Fruit fly (Drosophila melanogaster) whole organism, wandering third instar larva: ENCODE data around the gene Rcd4.
A peak's percentile ranks its signal among the peaks of the same experiment; 100 is the strongest.

Source experiments
- Abd-B ChIP-seq: fragments of >200 bp; optimal IDR thresholded peaks from 2 replicates; lab custom pipeline; 2017; ENCODE audit warnings: missing biosample characterization, missing genetic modification characterization
- CG32264 ChIP-seq: fragments of 200-800 bp; sonication (Bioruptor generic); optimal IDR thresholded peaks from 2 replicates; lab custom pipeline; 2016; ENCODE audit warnings: missing biosample characterization, missing genetic modification characterization
- CG9705 ChIP-seq: fragments of 200-800 bp; sonication (Bioruptor generic); optimal IDR thresholded peaks from 2 replicates; lab custom pipeline; 2018; ENCODE audit warnings: missing biosample characterization, mild to moderate bottlenecking, missing genetic modification characterization
- CrebA ChIP-seq: fragments of 200-800 bp; sonication (Bioruptor generic); optimal IDR thresholded peaks from 2 replicates; lab custom pipeline; 2016; ENCODE audit warnings: missing biosample characterization, mild to moderate bottlenecking, missing genetic modification characterization, borderline replicate concordance
- Dfd ChIP-seq: fragments of >200 bp; optimal IDR thresholded peaks from 2 replicates; lab custom pipeline; 2017; ENCODE audit warnings: missing biosample characterization, missing genetic modification characterization
- Dif ChIP-seq: fragments of 200-275, 200-300 bp; sonication (Bioruptor generic); optimal IDR thresholded peaks from 2 replicates; lab custom pipeline; 2018; ENCODE audit warnings: missing biosample characterization, missing genetic modification characterization; ENCODE audit not compliant: partially characterized antibody
- GATAd ChIP-seq: sonication (Bioruptor generic); optimal IDR thresholded peaks from 2 replicates; lab custom pipeline; 2016; ENCODE audit warnings: missing biosample characterization, missing genetic modification characterization
- HLH106 ChIP-seq: fragments of 200-800 bp; optimal IDR thresholded peaks from 3 replicates; lab custom pipeline; 2019; ENCODE audit warnings: missing biosample characterization, mild to moderate bottlenecking, missing genetic modification characterization, moderate library complexity
- Hnf4 ChIP-seq: fragments of 200-800 bp; sonication (Bioruptor generic); optimal IDR thresholded peaks from 2 replicates; lab custom pipeline; 2016; ENCODE audit warnings: missing biosample characterization, mild to moderate bottlenecking, missing genetic modification characterization
- Hr78 ChIP-seq: fragments of >200 bp; optimal IDR thresholded peaks from 2 replicates; lab custom pipeline; 2017; ENCODE audit warnings: missing biosample characterization, missing genetic modification characterization
- Hr83 ChIP-seq: fragments of 200-300 bp; sonication (Bioruptor generic); optimal IDR thresholded peaks from 2 replicates; lab custom pipeline; 2016; ENCODE audit warnings: missing biosample characterization, mild to moderate bottlenecking, missing genetic modification characterization, moderate library complexity; ENCODE audit not compliant: poor library complexity, severe bottlenecking
- Jra ChIP-seq: sonication (Bioruptor generic); optimal IDR thresholded peaks from 2 replicates; lab custom pipeline; 2016; ENCODE audit warnings: missing biosample characterization, missing genetic modification characterization
- Mio ChIP-seq: sonication (Bioruptor generic); optimal IDR thresholded peaks from 2 replicates; lab custom pipeline; 2016; ENCODE audit warnings: missing biosample characterization, missing genetic modification characterization
- Myc ChIP-seq: fragments of >200 bp; optimal IDR thresholded peaks from 2 replicates; lab custom pipeline; 2017
- N ChIP-seq: fragments of >200 bp; optimal IDR thresholded peaks from 2 replicates; lab custom pipeline; 2018; ENCODE audit warnings: missing biosample characterization, missing external identifiers, missing genetic modification characterization
- OdsH ChIP-seq: fragments of 200-800 bp; sonication (Bioruptor generic); optimal IDR thresholded peaks from 2 replicates; lab custom pipeline; 2016; ENCODE audit warnings: missing biosample characterization, mild to moderate bottlenecking, missing genetic modification characterization
- Rel ChIP-seq, 2 experiments: fragments of 200-800 bp; sonication (Bioruptor generic) in 1 of 2; optimal IDR thresholded peaks; 2 replicates in 1 of 2; 3 replicates in 1 of 2; lab custom pipeline; 2016 to 2019; ENCODE audit warnings: mild to moderate bottlenecking in 2 of 2, missing biosample characterization in 2 of 2, missing genetic modification characterization in 2 of 2, moderate library complexity in 1 of 2
- Sp1 ChIP-seq: fragments of 200-800 bp; sonication (Bioruptor generic); optimal IDR thresholded peaks from 3 replicates; lab custom pipeline; 2019; ENCODE audit warnings: missing biosample characterization, mild to moderate bottlenecking, missing genetic modification characterization, moderate library complexity
- Vsx2 ChIP-seq: fragments of 200-300, 225-300 bp; sonication (Bioruptor generic); optimal IDR thresholded peaks from 2 replicates; lab custom pipeline; 2018; ENCODE audit warnings: missing biosample characterization, missing genetic modification characterization; ENCODE audit not compliant: partially characterized antibody
- br ChIP-seq: fragments of 200-800 bp; sonication (Bioruptor generic); optimal IDR thresholded peaks from 2 replicates; lab custom pipeline; 2016; ENCODE audit warnings: missing biosample characterization, missing genetic modification characterization
- brk ChIP-seq: fragments of 200-800 bp; sonication (Bioruptor generic); optimal IDR thresholded peaks from 2 replicates; lab custom pipeline; 2016; ENCODE audit warnings: missing biosample characterization, mild to moderate bottlenecking, missing genetic modification characterization
- dl ChIP-seq, 2 experiments: fragments of 175-275, 200-275 bp in 1 of 2; fragments of 200-275 bp in 1 of 2; sonication (Bioruptor generic); optimal IDR thresholded peaks; lab custom pipeline; 2018; ENCODE audit warnings: mild to moderate bottlenecking in 2 of 2, missing biosample characterization in 2 of 2, missing genetic modification characterization in 2 of 2, moderate library complexity in 2 of 2; ENCODE audit not compliant: partially characterized antibody in 2 of 2, insufficient read depth in 1 of 2
- dmrt93B ChIP-seq: fragments of 200-800 bp; sonication (Bioruptor generic); optimal IDR thresholded peaks from 2 replicates; lab custom pipeline; 2018; ENCODE audit warnings: missing biosample characterization, mild to moderate bottlenecking, missing genetic modification characterization
- dsf ChIP-seq: sonication (Bioruptor generic); optimal IDR thresholded peaks from 2 replicates; lab custom pipeline; 2016; ENCODE audit warnings: missing biosample characterization, missing genetic modification characterization, borderline replicate concordance
- ey ChIP-seq: fragments of 200-800 bp; sonication (Bioruptor generic); optimal IDR thresholded peaks from 2 replicates; lab custom pipeline; 2016; ENCODE audit warnings: missing biosample characterization, missing genetic modification characterization
- foxo ChIP-seq, 2 experiments: fragments of 200-800 bp; sonication (Bioruptor generic); optimal IDR thresholded peaks; 2 replicates in 1 of 2; 3 replicates in 1 of 2; lab custom pipeline; 2016 to 2017; ENCODE audit warnings: missing biosample characterization in 2 of 2, missing genetic modification characterization in 2 of 2
- fru ChIP-seq: fragments of 200-800 bp; sonication (Bioruptor generic); optimal IDR thresholded peaks from 3 replicates; lab custom pipeline; 2016; ENCODE audit warnings: missing biosample characterization, mild to moderate bottlenecking, missing genetic modification characterization
- h ChIP-seq: fragments of 200-800 bp; sonication (Bioruptor generic); optimal IDR thresholded peaks from 3 replicates; lab custom pipeline; 2016; ENCODE audit warnings: missing biosample characterization, mild to moderate bottlenecking, missing genetic modification characterization
- jim ChIP-seq: fragments of 175-275, 200-325 bp; sonication (Bioruptor generic); optimal IDR thresholded peaks from 2 replicates; lab custom pipeline; 2016; ENCODE audit warnings: missing biosample characterization, mild to moderate bottlenecking, missing genetic modification characterization
- lola ChIP-seq: fragments of >200 bp; optimal IDR thresholded peaks from 2 replicates; lab custom pipeline; 2017; ENCODE audit warnings: missing biosample characterization, missing genetic modification characterization
- pan ChIP-seq: fragments of >200 bp; optimal IDR thresholded peaks from 2 replicates; lab custom pipeline; 2017
- psq ChIP-seq: fragments of 200-800 bp; sonication (Bioruptor generic); optimal IDR thresholded peaks from 3 replicates; lab custom pipeline; 2017; ENCODE audit warnings: missing biosample characterization, mild to moderate bottlenecking, missing genetic modification characterization, moderate library complexity
- rgr ChIP-seq: fragments of 200-800 bp; sonication (Bioruptor generic); optimal IDR thresholded peaks from 3 replicates; lab custom pipeline; 2016; ENCODE audit warnings: missing biosample characterization, mild to moderate bottlenecking, missing genetic modification characterization
- sage ChIP-seq: fragments of 200-800 bp; sonication (Bioruptor generic); optimal IDR thresholded peaks from 2 replicates; lab custom pipeline; 2016; ENCODE audit warnings: missing biosample characterization, mild to moderate bottlenecking, missing genetic modification characterization
- sv ChIP-seq: fragments of 200-800 bp; sonication (Bioruptor generic); optimal IDR thresholded peaks from 3 replicates; lab custom pipeline; 2016; ENCODE audit warnings: missing biosample characterization, missing genetic modification characterization
- tai ChIP-seq: sonication (Bioruptor generic); optimal IDR thresholded peaks from 2 replicates; lab custom pipeline; 2016; ENCODE audit warnings: missing biosample characterization, missing genetic modification characterization
- usp ChIP-seq: fragments of >200 bp; optimal IDR thresholded peaks from 2 replicates; lab custom pipeline; 2017; ENCODE audit warnings: missing biosample characterization, missing genetic modification characterization
- woc ChIP-seq: sonication (Bioruptor generic); optimal IDR thresholded peaks from 2 replicates; lab custom pipeline; 2016; ENCODE audit warnings: missing biosample characterization, mild to moderate bottlenecking, missing genetic modification characterization

Rcd4 gene

DNA sequence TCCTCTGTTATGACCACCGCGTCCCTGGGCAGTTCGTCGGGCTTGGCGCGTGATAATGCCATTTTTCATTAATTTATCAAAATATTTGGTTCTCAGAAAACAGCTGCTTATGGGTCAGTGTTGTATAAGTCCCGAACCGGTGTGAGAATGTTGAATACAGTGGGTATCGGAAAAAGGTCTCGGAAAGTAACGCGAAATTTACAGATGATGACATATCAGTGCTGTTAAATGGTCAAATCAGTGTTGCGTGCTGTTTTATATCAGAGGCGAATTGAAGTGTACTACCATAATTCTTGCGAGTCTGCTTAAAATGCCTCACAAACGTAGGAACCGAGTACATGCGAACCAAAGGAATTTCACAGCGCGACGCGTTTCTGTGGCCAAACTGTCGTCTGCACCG, at the start of gene Rcd4, which contains the start of gene CG13392:
Gene Rcd4 (plus strand): TSS at position 216 of the 400 bp plus-strand sequence.
Gene CG13392 (minus strand): TSS at position 162 of the 400 bp plus-strand sequence.
- TF ChIP-seq brk (GFP tag; lab: Kevin White, UChicago) (peak; percentile 84), Vsx2 (GFP tag; lab: Kevin White, UChicago) (no peak), Jra (GFP tag; lab: Kevin White, UChicago) (peak; percentile 83), pan (lab: Kevin White, UChicago) (no peak), usp (GFP tag; lab: Kevin White, UChicago) (no peak), woc (peak; percentile 45), CrebA (no peak), CG9705 (GFP tag; lab: Kevin White, UChicago) (peak; percentile 37), OdsH (GFP tag; lab: Kevin White, UChicago) (peak; percentile 74), jim (GFP tag; lab: Kevin White, UChicago) (peak; percentile 36), sage (GFP tag; lab: Kevin White, UChicago) (peak; percentile 46), foxo (GFP tag; optimal IDR thresholded peaks at IDR 0.05; lab: Kevin White, UChicago) (peak; percentile 24 to 88), HLH106 (tag; lab: Kevin White, UChicago) (peak; percentile 68), Dif (GFP tag; lab: Kevin White, UChicago) (no peak), Mio (GFP tag; lab: Kevin White, UChicago) (peak; percentile 23), dl (GFP tag; optimal IDR thresholded peaks at IDR 0.05; lab: Kevin White, UChicago; ENCODE audit: insufficient read depth in 1 of 2, partially characterized antibody in 2 of 2) (no peak), CG32264 (GFP tag; lab: Kevin White, UChicago) (peak; percentile 49), Hnf4 (GFP tag; lab: Kevin White, UChicago) (peak; percentile 92), N (GFP tag; lab: Kevin White, UChicago) (no peak), br (GFP tag; lab: Kevin White, UChicago) (peak; percentile 85), sv (GFP tag; lab: Kevin White, UChicago) (peak; percentile 71), fru (GFP tag; lab: Kevin White, UChicago) (peak; percentile 90), lola (GFP tag; lab: Kevin White, UChicago) (no peak), Hr78 (GFP tag; lab: Kevin White, UChicago) (no peak), Myc (lab: Kevin White, UChicago) (peak; percentile 46), rgr (GFP tag; lab: Kevin White, UChicago) (peak; percentile 90), GATAd (GFP tag; lab: Kevin White, UChicago) (no peak), psq (GFP tag; lab: Kevin White, UChicago) (peak; percentile 70), Sp1 (GFP tag; lab: Kevin White, UChicago) (peak; percentile 64), Abd-B (GFP tag; lab: Kevin White, UChicago) (no peak), Rel (GFP tag; optimal IDR thresholded peaks at IDR 0.05; lab: Kevin White, UChicago) (no peak), Rel (tag; optimal IDR thresholded peaks at IDR 0.05; lab: Kevin White, UChicago) (peak; percentile 76), h (GFP tag; lab: Kevin White, UChicago) (peak; percentile 87), dmrt93B (GFP tag; lab: Kevin White, UChicago) (peak; percentile 26), tai (GFP tag; lab: Kevin White, UChicago) (no peak), Hr83 (GFP tag; lab: Kevin White, UChicago) (peak; percentile 94), dsf (GFP tag; lab: Kevin White, UChicago) (peak; percentile 30), Dfd (GFP tag; lab: Kevin White, UChicago) (no peak), ey (GFP tag; lab: Kevin White, UChicago) (peak; percentile 73)
- TF ChIP-seq, all 38 proteins: peak for 25

DNA sequence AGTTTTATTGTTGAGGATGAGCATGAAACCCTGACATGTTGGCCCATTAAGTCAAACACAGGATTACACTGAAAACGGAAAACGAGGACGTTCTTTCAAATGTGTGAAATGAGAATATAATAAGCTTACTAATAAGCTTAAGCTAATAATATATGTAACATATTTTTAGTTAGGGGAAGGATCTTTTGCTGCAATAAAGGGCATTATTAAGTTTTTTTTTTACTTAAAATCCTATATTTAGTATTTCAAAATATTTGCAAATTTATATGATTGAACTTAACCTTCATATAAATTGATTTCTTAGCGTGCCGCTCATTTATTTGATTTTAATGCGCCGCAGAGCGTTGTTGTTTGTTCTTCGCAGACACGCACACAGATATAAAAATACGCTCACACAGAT, 49.5 kb upstream of the Rcd4 start:
- no peak for TF ChIP-seq pan (lab: Kevin White, UChicago)
- no peak for TF ChIP-seq dsf (GFP tag; lab: Kevin White, UChicago)
- TF ChIP-seq fru (GFP tag; lab: Kevin White, UChicago): no peak
- no peak for TF ChIP-seq sv (GFP tag; lab: Kevin White, UChicago)
- TF ChIP-seq Myc (lab: Kevin White, UChicago): no peak
- no peak for TF ChIP-seq CG32264 (GFP tag; lab: Kevin White, UChicago)
- no peak for TF ChIP-seq CrebA
- no peak for TF ChIP-seq jim (GFP tag; lab: Kevin White, UChicago)
- no peak for TF ChIP-seq OdsH (GFP tag; lab: Kevin White, UChicago)
- TF ChIP-seq dl (GFP tag; optimal IDR thresholded peaks at IDR 0.05; lab: Kevin White, UChicago; ENCODE audit: insufficient read depth in 1 of 2, partially characterized antibody in 2 of 2): no peak
- TF ChIP-seq Abd-B (GFP tag; lab: Kevin White, UChicago): no peak
- TF ChIP-seq rgr (GFP tag; lab: Kevin White, UChicago): no peak
- TF ChIP-seq ey (GFP tag; lab: Kevin White, UChicago): no peak
- no peak for TF ChIP-seq N (GFP tag; lab: Kevin White, UChicago)
- TF ChIP-seq GATAd (GFP tag; lab: Kevin White, UChicago): no peak
- no peak for TF ChIP-seq sage (GFP tag; lab: Kevin White, UChicago)
- no peak for TF ChIP-seq dmrt93B (GFP tag; lab: Kevin White, UChicago)
